Worm (Caenorhabditis elegans): ENCODE measurements around the gene Y119D3B.21.
A peak's percentile ranks its signal among the peaks of the same experiment; 100 is the strongest.
"Not testable (repeated sequence)": the region's sequence is repeated elsewhere in the genome, so short reads cannot be mapped to it uniquely, and the experiment has no call there.

Y119D3B.21 gene

ce11 chrIII:1260304-1260703 is 45.5 kb downstream of the Y119D3B.21 start:
- TF ChIP-seq egrh-3 (GFP tag; IDR thresholded peaks at IDR 0.05), result peak; percentile 98

ce11 chrIII:1261198-1261597 is 46.4 kb downstream of the Y119D3B.21 start:
- TF ChIP-seq ceh-91 (GFP tag; IDR thresholded peaks at IDR 0.05) (peak; percentile 9; the same call in 1 of the 2 replicates), Y53F4B.3 (GFP tag; IDR thresholded peaks at IDR 0.05) (peak; percentile 93; the same call in 1 of the 2 replicates), egrh-3 (GFP tag; IDR thresholded peaks at IDR 0.05) (peak; percentile 20)

ce11 chrIII:1263692-1264091 is 48.9 kb downstream of the Y119D3B.21 start, which contains the start of gene srz-9:
Gene srz-9 (plus strand): TSS chrIII:1263992.
- TF ChIP-seq attf-6 (GFP tag; IDR thresholded peaks at IDR 0.05); die-1 (tag; optimal IDR thresholded peaks at IDR 0.05); xnd-1 (tag; optimal IDR thresholded peaks at IDR 0.05): not testable (repeated sequence)

Data from whole organism, young adult.